Worm (Caenorhabditis elegans): Measurements from ENCODE around the gene spp-5.

Gene spp-5

ce11 chrX:7316485-7317391 lies 3.4 kb downstream of the spp-5 start, which contains the start of the genes spp-2 and spp-6:
Gene spp-2 (minus strand): TSS chrX:7316818.
Gene spp-6 (plus strand): TSS chrX:7317341.
- no peak for TF ChIP-seq unc-62 (GFP tag; optimal IDR thresholded peaks at IDR 0.05)

DNA sequence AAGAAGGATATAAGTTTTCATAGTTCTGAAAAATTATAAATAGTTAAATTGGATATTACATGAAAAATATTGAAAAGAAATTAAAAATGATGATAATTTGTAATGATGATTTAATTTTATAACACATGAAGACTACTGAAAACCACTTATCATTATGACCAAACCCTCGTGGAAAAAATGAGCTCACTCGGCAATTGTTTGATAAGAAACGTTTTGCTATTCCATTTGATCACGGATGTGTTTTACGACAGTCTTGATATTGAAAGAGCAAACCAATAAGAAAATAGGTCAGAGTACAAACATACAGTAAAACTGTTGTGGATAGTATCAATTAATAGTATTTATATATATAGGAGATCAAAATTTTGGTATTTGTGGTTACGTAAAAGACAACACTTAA lies 4.8 kb downstream of the spp-5 start, which contains the start of gene spp-3:
Gene spp-3 (minus strand): TSS at position 25 of the 400 bp plus-strand sequence.
- TF ChIP-seq unc-62 (GFP tag; optimal IDR thresholded peaks at IDR 0.05), result no peak

- no peak for TF ChIP-seq unc-62 (GFP tag; optimal IDR thresholded peaks at IDR 0.05)
Measured at ce11 chrX:7314564-7314963, 5.6 kb downstream of the spp-5 start.

- no peak for TF ChIP-seq unc-62 (GFP tag; optimal IDR thresholded peaks at IDR 0.05)
Measured at ce11 chrX:7313236-7313635, 6.9 kb downstream of the spp-5 start.

DNA sequence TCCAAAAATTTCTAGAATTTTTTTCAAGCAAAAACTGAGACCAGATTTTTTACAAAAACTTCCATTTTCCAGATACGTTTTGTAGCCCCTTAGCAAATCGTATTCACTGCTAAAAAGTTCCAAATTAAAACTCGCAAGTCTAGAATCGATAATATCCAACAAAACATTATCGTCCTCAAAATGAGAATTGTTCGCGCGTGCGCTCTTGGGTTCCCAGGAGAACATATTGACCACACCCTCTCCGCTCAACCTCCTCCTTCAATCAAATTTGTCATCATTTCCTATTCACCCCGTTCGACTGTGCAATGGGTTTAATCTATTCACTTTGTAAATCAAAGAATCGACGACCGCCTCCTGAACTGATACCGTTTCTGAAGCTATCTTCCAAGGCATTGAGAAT lies 8.3 kb downstream of the spp-5 start:
- TF ChIP-seq unc-62 (GFP tag; optimal IDR thresholded peaks at IDR 0.05), result no peak

DNA sequence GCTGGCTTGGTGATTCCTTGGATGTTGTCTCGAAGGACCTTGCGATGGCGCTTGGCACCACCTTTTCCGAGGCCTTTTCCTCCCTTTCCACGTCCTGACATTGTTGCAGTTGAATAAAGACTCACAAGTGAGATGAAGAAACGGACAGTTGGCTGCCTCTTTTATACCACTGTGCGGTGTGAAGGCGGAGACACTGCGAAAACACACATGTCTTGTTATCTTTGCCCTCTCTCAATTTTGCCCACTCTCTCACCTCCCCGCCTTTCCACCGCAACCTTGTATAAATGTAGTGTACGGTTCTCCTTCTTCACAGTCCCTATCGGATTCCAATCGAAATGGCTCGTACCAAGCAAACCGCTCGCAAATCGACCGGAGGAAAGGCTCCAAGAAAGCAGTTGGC lies 10.4 kb downstream of the spp-5 start, which contains the start of the genes his-38 and his-40:
Gene his-38 (minus strand): TSS at position 101 of the 400 bp plus-strand sequence.
Gene his-40 (plus strand): TSS at position 336 of the 400 bp plus-strand sequence.
- TF ChIP-seq unc-62 (GFP tag; optimal IDR thresholded peaks at IDR 0.05), result no peak

DNA sequence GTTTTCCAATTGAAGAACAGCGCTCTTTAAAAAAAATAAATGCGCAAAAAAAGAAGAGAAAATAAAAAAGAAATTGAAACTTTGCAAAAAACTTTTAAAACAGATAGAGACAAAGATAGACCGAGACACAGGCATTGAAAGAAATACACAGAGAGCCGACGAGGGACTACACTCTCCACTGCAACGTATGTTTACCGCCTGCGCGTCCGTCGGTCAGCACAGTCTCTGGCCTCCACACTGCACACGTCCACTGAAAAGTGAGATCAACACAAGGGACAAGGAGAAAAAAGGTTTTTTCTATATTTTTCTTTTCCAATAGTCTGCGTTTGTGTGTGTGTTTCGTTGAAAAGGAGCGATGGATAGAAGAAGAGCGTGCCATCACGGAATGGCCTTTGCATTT lies 13.7 kb downstream of the spp-5 start:
- no peak for TF ChIP-seq unc-62 (GFP tag; optimal IDR thresholded peaks at IDR 0.05)

DNA sequence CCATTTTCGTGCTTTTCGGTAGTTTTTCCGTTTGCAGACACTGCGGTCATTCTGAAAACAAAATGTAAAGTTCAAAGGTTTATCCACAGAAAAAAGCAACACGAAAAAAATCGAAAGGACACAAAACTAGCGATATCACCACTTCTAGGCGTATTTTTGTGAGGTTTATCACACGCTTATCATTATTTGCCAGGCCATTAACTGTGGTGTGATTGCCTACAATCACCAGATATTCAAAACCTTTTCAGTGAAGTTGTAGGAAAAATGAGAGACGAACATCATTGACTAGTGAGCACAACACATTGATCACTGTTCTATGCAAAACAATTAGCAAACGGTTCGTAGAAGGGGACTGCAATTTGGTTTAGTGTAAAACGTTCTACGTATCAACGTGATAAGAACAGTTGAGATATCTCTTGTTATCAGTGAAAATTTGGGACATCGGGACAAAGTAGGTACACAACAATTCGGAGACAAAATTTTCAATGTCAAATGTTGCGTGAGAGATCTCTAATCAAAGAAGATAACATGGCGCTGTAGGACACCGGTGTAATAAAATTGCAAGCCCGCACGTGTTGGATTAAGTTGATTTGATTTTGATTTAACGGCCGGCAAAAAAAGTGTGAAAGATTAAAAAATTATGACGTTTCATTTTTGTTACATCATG lies 14.5 kb downstream of the spp-5 start, which contains the start of gene sur-5:
Gene sur-5 (minus strand): TSS at position 51 of the 667 bp plus-strand sequence.
- no peak for TF ChIP-seq unc-62 (GFP tag; optimal IDR thresholded peaks at IDR 0.05)

DNA sequence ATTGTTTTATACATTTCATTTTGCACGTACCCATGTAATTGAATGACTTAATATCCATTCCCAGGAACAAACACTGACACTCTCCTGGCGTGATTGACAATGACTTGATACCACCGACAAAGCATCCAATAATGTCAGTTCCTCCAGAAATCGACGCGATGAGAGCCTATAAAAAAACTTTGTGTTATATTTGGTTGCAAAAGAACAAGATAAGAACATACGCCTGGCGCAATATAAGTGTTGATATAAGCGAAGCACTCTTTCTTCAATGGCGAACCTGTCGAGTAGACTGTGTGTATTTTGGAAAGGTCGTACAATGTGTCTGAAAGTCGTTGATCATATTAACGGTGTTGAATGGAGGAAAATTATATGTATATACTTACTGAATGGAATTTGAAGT lies 17.0 kb downstream of the spp-5 start:
- no peak for TF ChIP-seq unc-62 (GFP tag; optimal IDR thresholded peaks at IDR 0.05)

ce11 chrX:7298652-7299051 lies 21.5 kb downstream of the spp-5 start, which contains the start of gene K03A1.4:
Gene K03A1.4 (minus strand): TSS chrX:7298752.
- TF ChIP-seq unc-62 (GFP tag; optimal IDR thresholded peaks at IDR 0.05), result no peak

- no peak for TF ChIP-seq unc-62 (GFP tag; optimal IDR thresholded peaks at IDR 0.05)
Measured at ce11 chrX:7296310-7296709, 23.8 kb downstream of the spp-5 start.

- TF ChIP-seq unc-62 (GFP tag; optimal IDR thresholded peaks at IDR 0.05), result no peak
Measured at ce11 chrX:7291810-7292209, 28.3 kb downstream of the spp-5 start, which contains the start of gene lron-7. Gene lron-7 (plus strand): TSS chrX:7292132.

- no peak for TF ChIP-seq unc-62 (GFP tag; optimal IDR thresholded peaks at IDR 0.05)
Measured at ce11 chrX:7290859-7291628, 29.1 kb downstream of the spp-5 start.

DNA sequence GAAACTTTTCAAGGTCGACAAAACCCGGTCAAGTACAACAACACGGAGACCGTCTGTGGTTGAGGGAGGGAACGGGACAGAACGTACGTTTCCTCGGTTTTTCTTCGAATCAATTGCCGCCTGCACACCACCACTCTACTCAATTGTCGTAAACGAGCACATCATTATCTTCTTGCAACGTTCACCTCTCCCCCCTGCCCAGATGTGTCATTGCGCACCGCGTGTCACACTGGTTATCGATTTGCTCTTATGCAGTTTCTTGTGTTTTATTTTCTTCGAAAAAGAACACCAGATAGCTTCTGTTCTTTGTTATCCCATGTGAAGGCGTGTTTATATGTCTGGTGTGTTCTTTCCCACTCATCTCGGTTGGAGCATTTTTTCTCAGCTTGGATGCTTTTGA lies 30.6 kb downstream of the spp-5 start:
- no peak for TF ChIP-seq unc-62 (GFP tag; optimal IDR thresholded peaks at IDR 0.05)

ce11 chrX:7284724-7285184 lies 35.4 kb downstream of the spp-5 start:
- TF ChIP-seq unc-62 (GFP tag; optimal IDR thresholded peaks at IDR 0.05), result no peak

Data from whole organism, dauer.